Worm (Caenorhabditis elegans): ENCODE results near the gene mrps-26.

DNA sequence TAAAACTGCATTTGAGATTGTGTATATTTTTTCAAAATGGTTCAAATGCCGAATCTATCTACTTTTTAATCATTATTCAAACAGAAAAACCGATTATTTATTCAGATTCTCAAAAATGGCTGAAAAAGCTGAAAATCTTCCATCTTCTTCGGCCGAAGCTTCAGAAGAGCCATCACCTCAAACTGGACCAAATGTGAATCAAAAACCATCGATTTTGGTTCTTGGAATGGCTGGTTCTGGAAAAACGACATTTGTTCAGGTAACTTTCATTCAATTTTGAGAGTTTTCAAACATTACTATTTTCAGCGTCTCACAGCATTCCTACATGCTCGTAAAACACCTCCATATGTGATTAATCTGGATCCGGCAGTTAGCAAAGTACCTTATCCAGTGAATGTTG lies 24.5 kb downstream of the mrps-26 start, which contains the start of gene gop-2:
- no peak for TF ChIP-seq alr-1 (tag; optimal IDR thresholded peaks at IDR 0.05; ENCODE audit: borderline replicate concordance)
- TF ChIP-seq fkh-10 (GFP tag; optimal IDR thresholded peaks at IDR 0.05) = no peak
- no peak for TF ChIP-seq nhr-76 (tag; optimal IDR thresholded peaks at IDR 0.05)
- no peak for TF ChIP-seq nhr-47 (tag; optimal IDR thresholded peaks at IDR 0.05)
- no peak for TF ChIP-seq unc-62 (GFP tag; optimal IDR thresholded peaks at IDR 0.05)
- no peak for TF ChIP-seq snu-23 (GFP tag; optimal IDR thresholded peaks at IDR 0.05)
- TF ChIP-seq nhr-237 (tag; optimal IDR thresholded peaks at IDR 0.05) = no peak
- no peak for TF ChIP-seq ama-1 (optimal IDR thresholded peaks at IDR 0.05)
- no peak for TF ChIP-seq elt-2 (tag; optimal IDR thresholded peaks at IDR 0.05)
- no peak for TF ChIP-seq jun-1 (tag; optimal IDR thresholded peaks at IDR 0.05)
- TF ChIP-seq lin-13 (GFP tag; optimal IDR thresholded peaks at IDR 0.05) = no peak
